Worm (Caenorhabditis elegans): ENCODE measurements around the gene scpl-4.

DNA sequence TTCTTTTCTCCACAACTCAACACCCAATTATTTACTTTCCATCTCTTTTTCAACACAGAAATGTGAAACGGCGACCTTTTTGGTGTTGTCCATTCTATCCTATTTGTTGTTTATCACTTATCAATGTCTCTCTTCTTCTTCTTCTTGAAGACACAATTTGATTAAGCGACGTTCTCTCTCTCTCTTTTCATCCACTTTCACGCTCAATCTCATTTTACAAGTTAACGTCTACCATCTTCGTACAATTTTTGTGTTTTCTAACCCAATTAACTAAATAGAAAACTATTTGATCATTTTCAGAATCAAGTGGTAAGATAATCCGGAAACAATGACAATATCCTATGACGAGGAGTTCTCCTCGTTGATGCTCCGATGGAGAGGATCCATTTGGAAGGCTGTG, 41.2 kb upstream of the scpl-4 start, which contains the start of gene best-14:
- no peak for TF ChIP-seq R02D3.7 (tag; optimal IDR thresholded peaks at IDR 0.05)
- TF ChIP-seq ama-1 (optimal IDR thresholded peaks at IDR 0.05): no peak
- no peak for TF ChIP-seq nhr-11 (tag; optimal IDR thresholded peaks at IDR 0.05)
- TF ChIP-seq lin-39 (tag; optimal IDR thresholded peaks at IDR 0.05): no peak

Data from whole organism, L2 larva.